Worm (Caenorhabditis elegans): ENCODE data around the gene T04C4.3.

ce11 chrIV:2195598-2195997 is 21.1 kb downstream of the T04C4.3 start:
- TF ChIP-seq lin-13 (tag; optimal IDR thresholded peaks at IDR 0.05) (no peak), ztf-11 (tag; optimal IDR thresholded peaks at IDR 0.05) (no peak), elt-3 (tag; optimal IDR thresholded peaks at IDR 0.05) (no peak), sem-2 (GFP tag; optimal IDR thresholded peaks at IDR 0.05) (no peak), sptf-1 (tag; optimal IDR thresholded peaks at IDR 0.05) (no peak), nhr-12 (tag; optimal IDR thresholded peaks at IDR 0.05) (no peak)

Measured in whole organism, mixed stage, embryonic.